Fruit fly (Drosophila melanogaster): ENCODE results near the gene Kdm2.

- TF ChIP-seq ttk (optimal IDR thresholded peaks at IDR 0.05) (no peak), psq (optimal IDR thresholded peaks at IDR 0.05) (no peak), h (optimal IDR thresholded peaks at IDR 0.05) (no peak), Myc (optimal IDR thresholded peaks at IDR 0.05) (no peak), Sin3A (optimal IDR thresholded peaks at IDR 0.05) (no peak), insv (optimal IDR thresholded peaks at IDR 0.05) (no peak)
These were observed at the start of gene Kdm2 for dm6 chr3R:9051937-9052680.

Measured in Kc167 (cell line).